Fruit fly (Drosophila melanogaster) whole organism, embryonic: ENCODE data around the gene CG14440.
A peak's percentile ranks its signal among the peaks of the same experiment; 100 is the strongest.

Experiments used
- Abd-B ChIP-seq: fragments of 200-800 bp; sonication (Bioruptor generic); optimal IDR thresholded peaks from 2 replicates; lab custom pipeline; 2018; ENCODE audit warnings: missing biosample characterization, mild to moderate bottlenecking, missing genetic modification characterization, moderate library complexity
- CG10321 ChIP-seq: fragments of 200-800 bp; sonication (Bioruptor generic); IDR thresholded peaks from 2 replicates; pipeline ENCODE4 v1.3.6; 2022; ENCODE audit warnings: missing biosample characterization, missing genetic modification characterization
- CG11398 ChIP-seq: fragments of 200-800 bp; sonication (Bioruptor generic); optimal IDR thresholded peaks from 2 replicates; lab custom pipeline; 2016; ENCODE audit warnings: missing biosample characterization, missing genetic modification characterization
- CG13123 ChIP-seq: fragments of 200-800 bp; sonication (Bioruptor generic); optimal IDR thresholded peaks from 2 replicates; lab custom pipeline; 2016; ENCODE audit warnings: missing biosample characterization, missing genetic modification characterization
- CG13424 ChIP-seq: fragments of 200-800 bp; sonication (Bioruptor generic); optimal IDR thresholded peaks from 2 replicates; lab custom pipeline; 2019; ENCODE audit warnings: missing biosample characterization, mild to moderate bottlenecking, missing genetic modification characterization, moderate library complexity
- CG14860 ChIP-seq: fragments of 200-800 bp; sonication (Bioruptor generic); IDR thresholded peaks from 3 replicates; pipeline ENCODE4 v1.3.6; 2022; ENCODE audit warnings: missing biosample characterization, missing genetic modification characterization; ENCODE audit not compliant: partially characterized antibody
- CG1603 ChIP-seq: fragments of 200-800 bp; sonication (Bioruptor generic); optimal IDR thresholded peaks from 2 replicates; lab custom pipeline; 2019; ENCODE audit warnings: missing biosample characterization, mild to moderate bottlenecking, missing genetic modification characterization, moderate library complexity
- CG3163 ChIP-seq: fragments of 200-800 bp; sonication (Bioruptor generic); optimal IDR thresholded peaks from 3 replicates; lab custom pipeline; 2016; ENCODE audit warnings: missing biosample characterization, missing genetic modification characterization
- CG5953 ChIP-seq: fragments of 200-800 bp; sonication (Bioruptor generic); IDR thresholded peaks from 2 replicates; pipeline ENCODE4 v1.3.6; 2022; ENCODE audit warnings: missing biosample characterization, missing genetic modification characterization
- CG6813 ChIP-seq: fragments of 200-800 bp; sonication (Bioruptor generic); optimal IDR thresholded peaks from 2 replicates; lab custom pipeline; 2017; ENCODE audit warnings: missing biosample characterization, missing genetic modification characterization, mild to moderate bottlenecking, moderate library complexity, missing genetic modification reagents
- CG7839 ChIP-seq: fragments of 200-800 bp; sonication (Bioruptor generic); optimal IDR thresholded peaks from 3 replicates; lab custom pipeline; 2018; ENCODE audit warnings: missing biosample characterization, mild to moderate bottlenecking, missing genetic modification characterization, moderate library complexity
- CG7963 ChIP-seq: fragments of 200-800 bp; sonication (Bioruptor generic); IDR thresholded peaks from 3 replicates; pipeline ENCODE4 v1.3.6; 2022; ENCODE audit warnings: missing biosample characterization, missing genetic modification characterization; ENCODE audit not compliant: partially characterized antibody
- CG9215 ChIP-seq: fragments of 200-800 bp; sonication (Bioruptor generic); IDR thresholded peaks from 2 replicates; pipeline ENCODE4 v1.3.6; 2022; ENCODE audit warnings: missing biosample characterization, missing genetic modification characterization
- CHES-1-like ChIP-seq: fragments of 200-800 bp; sonication (Bioruptor generic); optimal IDR thresholded peaks from 2 replicates; lab custom pipeline; 2016; ENCODE audit warnings: missing biosample characterization, missing genetic modification characterization
- D ChIP-seq, 2 experiments: fragments of 200-800 bp in 1 of 2; fragments of >200 bp in 1 of 2; sonication (Bioruptor generic) in 1 of 2; optimal IDR thresholded peaks; 2 replicates in 1 of 2; 3 replicates in 1 of 2; lab custom pipeline; 2017; ENCODE audit warnings: mild to moderate bottlenecking in 1 of 2, missing biosample characterization in 1 of 2, missing genetic modification characterization in 1 of 2, missing genetic modification reagents in 1 of 2
- Dll ChIP-seq: fragments of 200-800 bp; sonication (Bioruptor generic); IDR thresholded peaks from 4 replicates; pipeline ENCODE4 v1.3.6; 2022; ENCODE audit warnings: missing biosample characterization, missing genetic modification characterization; ENCODE audit not compliant: partially characterized antibody
- Eip74EF ChIP-seq, 2 experiments: fragments of 200-800 bp in 1 of 2; fragments of >200 bp in 1 of 2; sonication (Bioruptor generic) in 1 of 2; optimal IDR thresholded peaks; 2 replicates each; lab custom pipeline; 2017 to 2019; ENCODE audit warnings: missing biosample characterization in 2 of 2, missing genetic modification characterization in 2 of 2, mild to moderate bottlenecking in 1 of 2, moderate library complexity in 1 of 2
- Ets65A ChIP-seq: fragments of 200-800 bp; sonication (Bioruptor generic); peaks from one replicate; lab custom pipeline; 2016; ENCODE audit warnings: missing biosample characterization, missing genetic modification characterization
- Ets97D ChIP-seq: fragments of 200-800 bp; sonication (Bioruptor generic); optimal IDR thresholded peaks from 3 replicates; lab custom pipeline; 2016; ENCODE audit warnings: missing biosample characterization, missing genetic modification characterization
- Kr ChIP-seq: fragments of 200-800 bp; sonication (Bioruptor generic); optimal IDR thresholded peaks from 2 replicates; lab custom pipeline; 2017; ENCODE audit warnings: missing biosample characterization, mild to moderate bottlenecking, missing genetic modification characterization
- Lim3 ChIP-seq: fragments of 200-800 bp; sonication (Bioruptor generic); IDR thresholded peaks from 2 replicates; pipeline ENCODE4 v1.3.6; 2022; ENCODE audit warnings: missing biosample characterization, missing genetic modification characterization
- MESR4 ChIP-seq: fragments of 200-800 bp; sonication (Bioruptor generic); optimal IDR thresholded peaks from 2 replicates; lab custom pipeline; 2018; ENCODE audit warnings: missing biosample characterization, mild to moderate bottlenecking, missing genetic modification characterization, moderate library complexity
- Mes4 ChIP-seq: fragments of 200-800 bp; sonication (Bioruptor generic); optimal IDR thresholded peaks from 2 replicates; lab custom pipeline; 2016; ENCODE audit warnings: missing biosample characterization, missing genetic modification characterization
- Mrtf ChIP-seq: fragments of 200-800 bp; sonication (Bioruptor generic); IDR thresholded peaks from 3 replicates; pipeline ENCODE4 v1.3.6; 2022; ENCODE audit warnings: missing biosample characterization, missing genetic modification characterization
- NC2α ChIP-seq: fragments of 200-800 bp; sonication (Bioruptor generic); optimal IDR thresholded peaks from 2 replicates; lab custom pipeline; 2016; ENCODE audit warnings: missing biosample characterization, missing genetic modification characterization
- NK7.1 ChIP-seq: fragments of 200-800 bp; sonication (Bioruptor generic); optimal IDR thresholded peaks from 3 replicates; lab custom pipeline; 2016; ENCODE audit warnings: missing biosample characterization, missing genetic modification characterization
- Optix ChIP-seq: fragments of 200-800 bp; sonication (Bioruptor generic); IDR thresholded peaks from 3 replicates; pipeline ENCODE4 v1.3.6; 2022; ENCODE audit warnings: missing biosample characterization, missing genetic modification characterization
- Ravus ChIP-seq: fragments of 200-800 bp; sonication (Bioruptor generic); IDR thresholded peaks from 2 replicates; pipeline ENCODE4 v1.3.6; 2022; ENCODE audit warnings: missing biosample characterization, missing genetic modification characterization
- Trl ChIP-seq, 3 experiments: fragments of >200 bp in 2 of 3; fragments of 200-800 bp in 1 of 3; sonication (Bioruptor generic) in 1 of 3; optimal IDR thresholded peaks; 2 replicates in 1 of 3; 3 replicates in 2 of 3; lab custom pipeline; 2016 to 2017; ENCODE audit warnings: missing biosample characterization in 1 of 3, missing genetic modification characterization in 1 of 3
- Xrp1 ChIP-seq: fragments of 200-800 bp; sonication (Bioruptor generic); IDR thresholded peaks from 2 replicates; pipeline ENCODE4 v1.3.6; 2022; ENCODE audit warnings: missing biosample characterization, missing genetic modification characterization
- cwo ChIP-seq: fragments of 200-800 bp; sonication (Bioruptor generic); optimal IDR thresholded peaks from 3 replicates; lab custom pipeline; 2017; ENCODE audit warnings: missing biosample characterization, missing genetic modification characterization, mild to moderate bottlenecking, moderate library complexity, missing genetic modification reagents
- dmrt11E ChIP-seq: fragments of 200-800 bp; sonication (Bioruptor generic); optimal IDR thresholded peaks from 3 replicates; lab custom pipeline; 2018; ENCODE audit warnings: missing biosample characterization, mild to moderate bottlenecking, missing genetic modification characterization, moderate library complexity
- dmrt99B ChIP-seq: fragments of 200-800 bp; sonication (Bioruptor generic); optimal IDR thresholded peaks from 2 replicates; lab custom pipeline; 2018; ENCODE audit warnings: missing biosample characterization, mild to moderate bottlenecking, missing genetic modification characterization, moderate library complexity
- emc ChIP-seq: fragments of 200-800 bp; sonication (Bioruptor generic); optimal IDR thresholded peaks from 2 replicates; lab custom pipeline; 2016; ENCODE audit warnings: missing biosample characterization, missing genetic modification characterization
- ewg ChIP-seq: fragments of 200-800 bp; sonication (Bioruptor generic); optimal IDR thresholded peaks from 3 replicates; lab custom pipeline; 2017; ENCODE audit warnings: mild to moderate bottlenecking, missing biosample characterization, missing genetic modification reagents, missing genetic modification characterization
- fd3F ChIP-seq: fragments of 200-800 bp; sonication (Bioruptor generic); optimal IDR thresholded peaks from 2 replicates; lab custom pipeline; 2018; ENCODE audit warnings: missing biosample characterization, mild to moderate bottlenecking, missing genetic modification characterization, moderate library complexity
- fd96Cb ChIP-seq: fragments of 200-800 bp; sonication (Bioruptor generic); optimal IDR thresholded peaks from 2 replicates; lab custom pipeline; 2018; ENCODE audit warnings: missing biosample characterization, mild to moderate bottlenecking, missing genetic modification characterization, moderate library complexity
- gem ChIP-seq: fragments of 200-800 bp; sonication (Bioruptor generic); optimal IDR thresholded peaks from 2 replicates; lab custom pipeline; 2019; ENCODE audit warnings: missing biosample characterization, mild to moderate bottlenecking, missing genetic modification characterization, moderate library complexity
- gsb ChIP-seq: fragments of 200-800 bp; sonication (Bioruptor generic); IDR thresholded peaks from 2 replicates; pipeline ENCODE4 v1.3.6; 2022; ENCODE audit warnings: missing biosample characterization, missing genetic modification characterization
- ham ChIP-seq: fragments of 200-800 bp; sonication (Bioruptor generic); IDR thresholded peaks from 2 replicates; pipeline ENCODE4 v1.3.6; 2022; ENCODE audit warnings: missing biosample characterization, missing genetic modification characterization
- lilli ChIP-seq: fragments of 200-800 bp; sonication (Bioruptor generic); optimal IDR thresholded peaks from 3 replicates; lab custom pipeline; 2016; ENCODE audit warnings: missing biosample characterization, missing genetic modification characterization
- phol ChIP-seq: fragments of 200-800 bp; sonication (Bioruptor generic); optimal IDR thresholded peaks from 3 replicates; lab custom pipeline; 2018; ENCODE audit warnings: missing biosample characterization, mild to moderate bottlenecking, missing genetic modification characterization, moderate library complexity
- prd ChIP-seq, 3 experiments: fragments of >200 bp in 2 of 3; fragments of 200-800 bp in 1 of 3; sonication (Bioruptor generic) in 1 of 3; optimal IDR thresholded peaks in 2 of 3; IDR thresholded peaks in 1 of 3; 2 replicates in 2 of 3; 3 replicates in 1 of 3; pipeline versions ENCODE4 v1.3.6 to Lab custom; 2017 to 2022; ENCODE audit warnings: missing biosample characterization in 1 of 3, missing genetic modification characterization in 1 of 3
- sisA ChIP-seq: fragments of 200-800 bp; sonication (Bioruptor generic); IDR thresholded peaks from 2 replicates; pipeline ENCODE4 v1.3.6; 2022; ENCODE audit warnings: missing biosample characterization, missing genetic modification characterization
- so ChIP-seq: fragments of 200-800 bp; sonication (Bioruptor generic); IDR thresholded peaks from 3 replicates; pipeline ENCODE4 v1.3.6; 2022; ENCODE audit warnings: missing biosample characterization, missing genetic modification characterization
- unpg ChIP-seq: fragments of 200-800 bp; sonication (Bioruptor generic); optimal IDR thresholded peaks from 3 replicates; lab custom pipeline; 2018; ENCODE audit warnings: missing biosample characterization, mild to moderate bottlenecking, missing genetic modification characterization, moderate library complexity
- zf30C ChIP-seq: fragments of 200-800 bp; sonication (Bioruptor generic); optimal IDR thresholded peaks from 3 replicates; lab custom pipeline; 2018; ENCODE audit warnings: missing biosample characterization, mild to moderate bottlenecking, missing genetic modification characterization

Gene CG14440

DNA sequence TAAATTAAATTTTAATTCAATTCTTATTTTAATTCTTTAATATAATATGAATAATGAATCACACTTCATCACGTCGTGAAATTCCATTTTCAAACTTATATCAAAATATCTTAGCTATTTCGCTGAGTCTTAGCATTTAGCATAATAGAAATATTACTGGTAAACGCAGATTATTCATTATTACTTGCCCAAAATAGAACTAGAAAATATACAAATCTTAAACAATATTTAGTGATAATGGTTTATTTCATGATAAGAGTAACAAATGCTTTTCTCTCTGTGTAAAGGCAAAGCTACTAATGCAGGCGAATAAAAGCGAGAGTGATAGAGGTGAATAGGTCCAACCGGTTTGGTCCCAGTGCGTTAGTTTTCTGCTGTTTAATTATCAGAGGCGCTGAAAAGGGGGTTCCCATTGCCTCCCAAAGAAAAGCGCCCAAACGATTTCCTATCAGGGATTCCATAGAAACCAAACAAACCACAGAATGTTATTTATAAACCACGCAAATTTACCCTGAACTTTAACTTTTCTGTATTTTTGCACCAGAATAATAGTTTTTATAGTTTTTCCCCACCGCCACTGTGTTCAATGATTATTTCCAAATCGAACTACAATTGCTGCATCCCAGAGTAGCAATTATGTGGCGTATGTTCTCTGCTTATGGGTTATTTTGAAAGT lies 35.4 kb downstream of the CG14440 start (continued):
- TF ChIP-seq CG9215 (peak; percentile 41; the same call in 1 of the 2 replicates), lilli (GFP tag; lab: Kevin White, UChicago) (peak; percentile 30), CG6813 (GFP tag; lab: Kevin White, UChicago) (no peak), fd3F (GFP tag; lab: Kevin White, UChicago) (peak; percentile 35), Optix (peak; percentile 68; the same call in 2 of the 3 replicates), unpg (GFP tag; lab: Kevin White, UChicago) (peak; percentile 20), Mrtf (GFP tag; lab: Robert Waterston, UW) (0 out of 3 replicates have a peak, but pooled peaks have one; percentile 32), CG14860 (GFP tag; lab: Robert Waterston, UW) (no peak), dmrt11E (tag; lab: Kevin White, UChicago) (no peak), CG1603 (tag; lab: Kevin White, UChicago) (peak; percentile 41), CHES-1-like (GFP tag; lab: Kevin White, UChicago) (peak; percentile 42), CG11398 (GFP tag; lab: Kevin White, UChicago) (peak; percentile 16), gem (peak; percentile 58), CG7963 (GFP tag; lab: Robert Waterston, UW) (no peak), NK7.1 (GFP tag; lab: Kevin White, UChicago) (peak; percentile 8), Lim3 (GFP tag; lab: Robert Waterston, UW) (no peak), Xrp1 (peak; percentile 46; the same call in 1 of the 2 replicates), CG3163 (GFP tag; lab: Kevin White, UChicago) (peak; percentile 25), Ets65A (peak; percentile 70), so (GFP tag; lab: Robert Waterston, UW) (peak; percentile 49; the same call in 1 of the 3 replicates), Dll (GFP tag; lab: Robert Waterston, UW) (no peak), Mes4 (GFP tag; lab: Kevin White, UChicago) (peak; percentile 15), CG10321 (GFP tag; lab: Robert Waterston, UW) (no peak), Abd-B (GFP tag; lab: Kevin White, UChicago) (peak; percentile 18), D (optimal IDR thresholded peaks at IDR 0.05; lab: Kevin White, UChicago) (no peak), D (GFP tag; optimal IDR thresholded peaks at IDR 0.05; lab: Kevin White, UChicago) (no peak), CG13424 (tag; lab: Kevin White, UChicago) (peak; percentile 41), dmrt99B (tag; lab: Kevin White, UChicago) (peak; percentile 58), Kr (GFP tag; lab: Kevin White, UChicago) (no peak), cwo (GFP tag; lab: Kevin White, UChicago) (peak; percentile 4), NC2α (GFP tag; lab: Kevin White, UChicago) (no peak), CG7839 (peak; percentile 40), prd (optimal IDR thresholded peaks at IDR 0.05; lab: Kevin White, UChicago) (no peak), prd (GFP tag; IDR thresholded peaks at IDR 0.05; lab: Robert Waterston, UW) (peak; percentile 55; the same call in 2 of the 3 replicates), Ets97D (GFP tag; lab: Kevin White, UChicago) (no peak), ham (no peak), MESR4 (GFP tag; lab: Kevin White, UChicago) (no peak), zf30C (no peak), Eip74EF (GFP tag; optimal IDR thresholded peaks at IDR 0.05; lab: Kevin White, UChicago) (peak in 1 of 2 experiments; percentile 25), CG5953 (GFP tag; lab: Robert Waterston, UW) (no peak), emc (GFP tag; lab: Kevin White, UChicago) (no peak), Ravus (GFP tag; lab: Robert Waterston, UW) (no peak), CG13123 (GFP tag; lab: Kevin White, UChicago) (no peak), gsb (GFP tag; lab: Robert Waterston, UW) (0 out of 2 replicates have a peak, but pooled peaks have one; percentile 31), ewg (GFP tag; lab: Kevin White, UChicago) (peak; percentile 18), fd96Cb (no peak), Trl (optimal IDR thresholded peaks at IDR 0.05; lab: Kevin White, UChicago) (no peak), Trl (GFP tag; optimal IDR thresholded peaks at IDR 0.05; lab: Kevin White, UChicago) (no peak), sisA (GFP tag; lab: Robert Waterston, UW) (peak; percentile 49), phol (peak; percentile 26)
